Fruit fly (Drosophila melanogaster): Measurements from ENCODE around the gene CASK.

Gene CASK

dm6 chr3R:21825775-21826558, 3.5 kb upstream of the CASK start:
- TF ChIP-seq rgr (GFP tag; optimal IDR thresholded peaks at IDR 0.05) (no peak), Sp1 (GFP tag; optimal IDR thresholded peaks at IDR 0.05) (peak; percentile 1), tai (GFP tag; optimal IDR thresholded peaks at IDR 0.05) (no peak), usp (GFP tag; optimal IDR thresholded peaks at IDR 0.05) (no peak), h (GFP tag; optimal IDR thresholded peaks at IDR 0.05) (peak; percentile 0), brk (GFP tag; optimal IDR thresholded peaks at IDR 0.05) (no peak), Hr78 (GFP tag; optimal IDR thresholded peaks at IDR 0.05) (no peak), Rel (GFP tag; optimal IDR thresholded peaks at IDR 0.05) (no peak), Rel (tag; optimal IDR thresholded peaks at IDR 0.05) (no peak)

dm6 chr3R:21825140-21825539, 2.7 kb upstream of the CASK start:
- TF ChIP-seq dmrt93B (GFP tag; optimal IDR thresholded peaks at IDR 0.05) (no peak), Sp1 (GFP tag; optimal IDR thresholded peaks at IDR 0.05) (peak; percentile 16), tai (GFP tag; optimal IDR thresholded peaks at IDR 0.05) (peak; percentile 3)

- TF ChIP-seq woc (GFP tag; optimal IDR thresholded peaks at IDR 0.05) = peak; percentile 13
- TF ChIP-seq Dif (GFP tag; optimal IDR thresholded peaks at IDR 0.05; ENCODE audit: partially characterized antibody) = peak; percentile 33
- no peak for TF ChIP-seq sage (GFP tag; optimal IDR thresholded peaks at IDR 0.05)
- peak; percentile 24 for TF ChIP-seq dmrt93B (GFP tag; optimal IDR thresholded peaks at IDR 0.05)
- no peak for TF ChIP-seq Jra (GFP tag; optimal IDR thresholded peaks at IDR 0.05)
- peak in 1 of 2 experiments; percentile 10 for TF ChIP-seq foxo (GFP tag; optimal IDR thresholded peaks at IDR 0.05)
- no peak for TF ChIP-seq br (GFP tag; optimal IDR thresholded peaks at IDR 0.05)
- peak; percentile 38 for TF ChIP-seq psq (GFP tag; optimal IDR thresholded peaks at IDR 0.05)
These were observed 2.0 kb upstream of the CASK start for dm6 chr3R:21824407-21825006.

dm6 chr3R:21823699-21824406, 1.4 kb upstream of the CASK start:
- TF ChIP-seq CG32264 (GFP tag; optimal IDR thresholded peaks at IDR 0.05) (no peak), dmrt93B (GFP tag; optimal IDR thresholded peaks at IDR 0.05) (peak; percentile 79), pan (optimal IDR thresholded peaks at IDR 0.05) (no peak), h (GFP tag; optimal IDR thresholded peaks at IDR 0.05) (peak; percentile 22), Dfd (GFP tag; optimal IDR thresholded peaks at IDR 0.05) (no peak), psq (GFP tag; optimal IDR thresholded peaks at IDR 0.05) (peak; percentile 70), fru (GFP tag; optimal IDR thresholded peaks at IDR 0.05) (peak; percentile 38), Mio (GFP tag; optimal IDR thresholded peaks at IDR 0.05) (no peak), Sp1 (GFP tag; optimal IDR thresholded peaks at IDR 0.05) (peak; percentile 58), foxo (GFP tag; optimal IDR thresholded peaks at IDR 0.05) (peak in 1 of 2 experiments; percentile 67), OdsH (GFP tag; optimal IDR thresholded peaks at IDR 0.05) (peak; percentile 53), woc (GFP tag; optimal IDR thresholded peaks at IDR 0.05) (no peak), rgr (GFP tag; optimal IDR thresholded peaks at IDR 0.05) (peak; percentile 34), Myc (optimal IDR thresholded peaks at IDR 0.05) (no peak), GATAd (GFP tag; optimal IDR thresholded peaks at IDR 0.05) (no peak), HLH106 (tag; optimal IDR thresholded peaks at IDR 0.05) (peak; percentile 74), brk (GFP tag; optimal IDR thresholded peaks at IDR 0.05) (no peak), Vsx2 (GFP tag; optimal IDR thresholded peaks at IDR 0.05; ENCODE audit: partially characterized antibody) (no peak), Rel (GFP tag; optimal IDR thresholded peaks at IDR 0.05) (no peak), Rel (tag; optimal IDR thresholded peaks at IDR 0.05) (peak; percentile 17), jim (GFP tag; optimal IDR thresholded peaks at IDR 0.05) (no peak), CG9705 (GFP tag; optimal IDR thresholded peaks at IDR 0.05) (peak; percentile 50), N (GFP tag; optimal IDR thresholded peaks at IDR 0.05) (no peak), usp (GFP tag; optimal IDR thresholded peaks at IDR 0.05) (no peak)

- TF ChIP-seq sv (GFP tag; optimal IDR thresholded peaks at IDR 0.05) (no peak), Vsx2 (GFP tag; optimal IDR thresholded peaks at IDR 0.05; ENCODE audit: partially characterized antibody) (no peak), OdsH (GFP tag; optimal IDR thresholded peaks at IDR 0.05) (peak; percentile 14), dsf (GFP tag; optimal IDR thresholded peaks at IDR 0.05; ENCODE audit: borderline replicate concordance) (no peak), CrebA (GFP tag; optimal IDR thresholded peaks at IDR 0.05; ENCODE audit: borderline replicate concordance) (peak; percentile 33), tai (GFP tag; optimal IDR thresholded peaks at IDR 0.05) (no peak), ey (GFP tag; optimal IDR thresholded peaks at IDR 0.05) (no peak), CG9705 (GFP tag; optimal IDR thresholded peaks at IDR 0.05) (peak; percentile 37), psq (GFP tag; optimal IDR thresholded peaks at IDR 0.05) (no peak), Dif (GFP tag; optimal IDR thresholded peaks at IDR 0.05; ENCODE audit: partially characterized antibody) (no peak), lola (GFP tag; optimal IDR thresholded peaks at IDR 0.05) (no peak), foxo (GFP tag; optimal IDR thresholded peaks at IDR 0.05) (no peak), Abd-B (GFP tag; optimal IDR thresholded peaks at IDR 0.05) (no peak), rgr (GFP tag; optimal IDR thresholded peaks at IDR 0.05) (no peak), h (GFP tag; optimal IDR thresholded peaks at IDR 0.05) (peak; percentile 7), N (GFP tag; optimal IDR thresholded peaks at IDR 0.05) (no peak), woc (GFP tag; optimal IDR thresholded peaks at IDR 0.05) (no peak), HLH106 (tag; optimal IDR thresholded peaks at IDR 0.05) (peak; percentile 21), Dfd (GFP tag; optimal IDR thresholded peaks at IDR 0.05) (no peak), dmrt93B (GFP tag; optimal IDR thresholded peaks at IDR 0.05) (no peak), dl (GFP tag; optimal IDR thresholded peaks at IDR 0.05; ENCODE audit: insufficient read depth in 1 of 2, partially characterized antibody in 2 of 2) (no peak), Hr78 (GFP tag; optimal IDR thresholded peaks at IDR 0.05) (no peak), Mio (GFP tag; optimal IDR thresholded peaks at IDR 0.05) (no peak)
These were observed 602 bp upstream of the CASK start for dm6 chr3R:21823076-21823475.

Measured in whole organism, wandering third instar larva.